Worm (Caenorhabditis elegans) whole organism, late embryonic: ENCODE data around the gene moc-6.
A peak's percentile ranks its signal among the peaks of the same experiment; 100 is the strongest.

Experiments used
- C08G9.2 ChIP-seq: sonication (generic microtip); optimal IDR thresholded peaks from 2 replicates; lab custom pipeline; 2016; ENCODE audit warnings: mild to moderate bottlenecking, missing genetic modification characterization, moderate library complexity, missing compliant biosample characterization
- C38D4.7 ChIP-seq: fragments of 200-800 bp; sonication (Bioruptor generic); optimal IDR thresholded peaks from 2 replicates; lab custom pipeline; 2018; ENCODE audit warnings: mild to moderate bottlenecking, missing genetic modification characterization, moderate library complexity, missing compliant biosample characterization
- K09A11.1 ChIP-seq: sonication (generic microtip); optimal IDR thresholded peaks from 2 replicates; lab custom pipeline; 2017; ENCODE audit warnings: antibody characterized with exemption, mild to moderate bottlenecking, missing genetic modification characterization, missing compliant biosample characterization; ENCODE audit not compliant: insufficient read depth
- T23F11.4 ChIP-seq: fragments of 200-800 bp; sonication (Bioruptor generic); optimal IDR thresholded peaks from 2 replicates; lab custom pipeline; 2018; ENCODE audit warnings: mild to moderate bottlenecking, missing genetic modification characterization, missing compliant biosample characterization
- ahr-1 ChIP-seq: sonication (generic microtip); optimal IDR thresholded peaks from 2 replicates; lab custom pipeline; 2016; ENCODE audit warnings: missing genetic modification characterization, missing compliant biosample characterization
- ama-1 ChIP-seq: fragments of 150-350 bp; optimal IDR thresholded peaks from 2 replicates; lab custom pipeline; 2014
- ceh-19 ChIP-seq: fragments of 200-800 bp; sonication (Bioruptor generic); optimal IDR thresholded peaks from 2 replicates; lab custom pipeline; 2018; ENCODE audit warnings: mild to moderate bottlenecking, missing genetic modification characterization, missing compliant biosample characterization
- ceh-2 ChIP-seq: sonication (generic microtip); optimal IDR thresholded peaks from 2 replicates; lab custom pipeline; 2016; ENCODE audit warnings: missing genotype, missing genetic modification characterization, missing compliant biosample characterization
- ceh-22 ChIP-seq: sonication (generic microtip); optimal IDR thresholded peaks from 2 replicates; lab custom pipeline; 2017; ENCODE audit warnings: missing biosample characterization, missing genetic modification characterization
- ceh-34 ChIP-seq: sonication (generic microtip); optimal IDR thresholded peaks from 2 replicates; lab custom pipeline; 2016; ENCODE audit warnings: mild to moderate bottlenecking, missing genetic modification characterization, missing compliant biosample characterization
- ceh-45 ChIP-seq: fragments of 200-800 bp; sonication (Bioruptor generic); IDR thresholded peaks from 2 replicates; pipeline ENCODE4 v1.3.6; 2022; ENCODE audit warnings: missing genetic modification reagents, missing genetic modification characterization, missing compliant biosample characterization
- ceh-48 ChIP-seq: sonication (generic microtip); optimal IDR thresholded peaks from 2 replicates; lab custom pipeline; 2016; ENCODE audit warnings: missing genetic modification characterization, inconsistent platforms, missing compliant biosample characterization
- ceh-9 ChIP-seq: sonication (generic microtip); optimal IDR thresholded peaks from 2 replicates; lab custom pipeline; 2016; ENCODE audit warnings: mild to moderate bottlenecking, missing genetic modification characterization, inconsistent platforms, missing compliant biosample characterization
- che-1 ChIP-seq: sonication (generic microtip); optimal IDR thresholded peaks from 2 replicates; lab custom pipeline; 2016; ENCODE audit warnings: mild to moderate bottlenecking, missing genetic modification characterization, missing compliant biosample characterization
- dmd-4 ChIP-seq: sonication (generic microtip); optimal IDR thresholded peaks from 2 replicates; lab custom pipeline; 2016; ENCODE audit warnings: borderline replicate concordance, missing genetic modification characterization, missing compliant biosample characterization
- elt-2 ChIP-seq: sonication (generic microtip); optimal IDR thresholded peaks from 2 replicates; lab custom pipeline; 2016; ENCODE audit warnings: missing genetic modification reagents, missing genetic modification characterization, missing compliant biosample characterization
- fax-1 ChIP-seq: sonication (generic microtip); optimal IDR thresholded peaks from 2 replicates; lab custom pipeline; 2016; ENCODE audit warnings: missing genotype, missing genetic modification characterization, missing compliant biosample characterization
- fkh-10 ChIP-seq: fragments of 150-350 bp; optimal IDR thresholded peaks from 2 replicates; lab custom pipeline; 2014; ENCODE audit warnings: missing biosample characterization, missing genetic modification reagents, missing genetic modification characterization
- fkh-6 ChIP-seq: sonication (generic microtip); optimal IDR thresholded peaks from 2 replicates; lab custom pipeline; 2016; ENCODE audit warnings: missing genetic modification characterization, missing compliant biosample characterization
- gmeb-2 ChIP-seq: sonication (generic microtip); optimal IDR thresholded peaks from 2 replicates; lab custom pipeline; 2016; ENCODE audit warnings: missing genetic modification characterization, inconsistent platforms, missing compliant biosample characterization
- hlh-6 ChIP-seq: sonication (generic microtip); optimal IDR thresholded peaks from 2 replicates; lab custom pipeline; 2016; ENCODE audit warnings: missing genotype, missing genetic modification characterization, missing compliant biosample characterization
- mec-3 ChIP-seq: sonication (generic microtip); optimal IDR thresholded peaks from 2 replicates; lab custom pipeline; 2016; ENCODE audit warnings: borderline replicate concordance, missing genetic modification characterization, missing compliant biosample characterization
- nhr-232 ChIP-seq: sonication (generic microtip); optimal IDR thresholded peaks from 2 replicates; lab custom pipeline; 2016; ENCODE audit warnings: missing genetic modification characterization, missing compliant biosample characterization
- npax-4 ChIP-seq: sonication (generic microtip); optimal IDR thresholded peaks from 2 replicates; lab custom pipeline; 2016; ENCODE audit warnings: missing genetic modification characterization, missing compliant biosample characterization
- odd-2 ChIP-seq: sonication (generic microtip); optimal IDR thresholded peaks from 2 replicates; lab custom pipeline; 2017; ENCODE audit warnings: antibody characterized with exemption, mild to moderate bottlenecking, missing genetic modification characterization, missing compliant biosample characterization
- pag-3 ChIP-seq: sonication (generic microtip); optimal IDR thresholded peaks from 2 replicates; lab custom pipeline; 2016; ENCODE audit warnings: missing compliant biosample characterization, missing genetic modification characterization, borderline replicate concordance
- pat-9 ChIP-seq: fragments of 200-800 bp; sonication (Bioruptor generic); optimal IDR thresholded peaks from 2 replicates; lab custom pipeline; 2018; ENCODE audit warnings: mild to moderate bottlenecking, missing genetic modification characterization, moderate library complexity, missing compliant biosample characterization
- pha-2 ChIP-seq: sonication (generic microtip); optimal IDR thresholded peaks from 2 replicates; lab custom pipeline; 2017; ENCODE audit warnings: mild to moderate bottlenecking, missing genetic modification characterization, missing compliant biosample characterization
- pha-4 ChIP-seq: fragments of 150-350 bp; optimal IDR thresholded peaks from 2 replicates; lab custom pipeline; 2018; ENCODE audit warnings: missing biosample characterization, missing genetic modification reagents, missing genetic modification characterization
- pqm-1 ChIP-seq: sonication (generic microtip); optimal IDR thresholded peaks from 2 replicates; lab custom pipeline; 2016; ENCODE audit warnings: missing genetic modification characterization, missing compliant biosample characterization
- pros-1 ChIP-seq: fragments of 150-350 bp; optimal IDR thresholded peaks from 2 replicates; lab custom pipeline; 2014; ENCODE audit warnings: missing biosample characterization, missing genetic modification reagents, missing genetic modification characterization
- ref-2 ChIP-seq: sonication (generic microtip); optimal IDR thresholded peaks from 2 replicates; lab custom pipeline; 2016; ENCODE audit warnings: missing genetic modification characterization, missing compliant biosample characterization
- rnt-1 ChIP-seq: sonication (generic microtip); optimal IDR thresholded peaks from 2 replicates; lab custom pipeline; 2016; ENCODE audit warnings: missing genetic modification characterization, missing compliant biosample characterization
- unc-42 ChIP-seq: sonication (generic microtip); optimal IDR thresholded peaks from 2 replicates; lab custom pipeline; 2016; ENCODE audit warnings: missing genotype, missing genetic modification characterization, missing compliant biosample characterization
- unc-55 ChIP-seq: sonication (generic microtip); optimal IDR thresholded peaks from 2 replicates; lab custom pipeline; 2017; ENCODE audit warnings: missing biosample characterization, missing genetic modification reagents, missing genetic modification characterization
- unc-86 ChIP-seq: sonication (generic microtip); optimal IDR thresholded peaks from 2 replicates; lab custom pipeline; 2016; ENCODE audit warnings: missing genetic modification characterization, missing compliant biosample characterization
- ztf-16 ChIP-seq: sonication (generic microtip); optimal IDR thresholded peaks from 2 replicates; lab custom pipeline; 2017; ENCODE audit warnings: missing genetic modification characterization, missing compliant biosample characterization

Gene moc-6

ce11 chrIII:5162820-5163631 is 32.8 kb upstream of the moc-6 start, which contains the start of gene gars-1:
Gene gars-1, minus strand, starts transcription at chrIII:5163627.
- TF ChIP-seq ceh-22 (no peak), ref-2 (tag; lab: Kevin White, UChicago) (no peak), ceh-48 (tag; lab: Kevin White, UChicago) (no peak), ztf-16 (tag; lab: Kevin White, UChicago) (no peak), unc-55 (GFP tag; lab: Kevin White, UChicago) (peak; percentile 13), unc-42 (tag; lab: Kevin White, UChicago) (peak; percentile 60), elt-2 (tag; lab: Kevin White, UChicago) (peak; percentile 7)

ce11 chrIII:5165211-5165610 is 30.6 kb upstream of the moc-6 start, which contains the start of gene T10F2.2:
Gene T10F2.2, minus strand, starts transcription at chrIII:5165311.
- no peak for TF ChIP-seq T23F11.4 (GFP tag; lab: Kevin White, UChicago)
- TF ChIP-seq pha-4 (tag; lab: Kevin White, UChicago), result no peak
- no peak for TF ChIP-seq fkh-6 (tag; lab: Kevin White, UChicago)
- no peak for TF ChIP-seq ahr-1
- no peak for TF ChIP-seq che-1 (tag; lab: Kevin White, UChicago)
- no peak for TF ChIP-seq ama-1 (lab: Kevin White, UChicago)
- no peak for TF ChIP-seq pha-2 (tag; lab: Kevin White, UChicago)
- TF ChIP-seq gmeb-2 (tag; lab: Kevin White, UChicago), result no peak
- no peak for TF ChIP-seq ceh-19
- TF ChIP-seq rnt-1 (tag; lab: Kevin White, UChicago), result no peak
- TF ChIP-seq mec-3 (tag; lab: Kevin White, UChicago), result no peak
- no peak for TF ChIP-seq pag-3 (tag; lab: Kevin White, UChicago)
- TF ChIP-seq K09A11.1 (tag; lab: Kevin White, UChicago), result no peak
- no peak for TF ChIP-seq pat-9 (tag; lab: Kevin White, UChicago)
- TF ChIP-seq npax-4 (tag; lab: Kevin White, UChicago), result no peak
- TF ChIP-seq dmd-4, result no peak
- TF ChIP-seq unc-42 (tag; lab: Kevin White, UChicago), result no peak
- no peak for TF ChIP-seq ceh-2 (tag; lab: Kevin White, UChicago)
- TF ChIP-seq C08G9.2, result no peak
- TF ChIP-seq, all 69 proteins: peak for 0

- TF ChIP-seq ref-2 (tag; lab: Kevin White, UChicago), result no peak
- TF ChIP-seq fkh-10 (GFP tag; lab: Kevin White, UChicago), result no peak
- TF ChIP-seq ceh-45 (GFP tag; lab: Robert Waterston, UW), result no peak
- TF ChIP-seq C38D4.7 (GFP tag; lab: Kevin White, UChicago), result no peak
- no peak for TF ChIP-seq nhr-232 (tag; lab: Kevin White, UChicago)
- no peak for TF ChIP-seq ztf-16 (tag; lab: Kevin White, UChicago)
- TF ChIP-seq pha-2 (tag; lab: Kevin White, UChicago), result no peak
- no peak for TF ChIP-seq rnt-1 (tag; lab: Kevin White, UChicago)
- TF ChIP-seq pqm-1 (tag; lab: Kevin White, UChicago), result no peak
- TF ChIP-seq fax-1 (tag; lab: Kevin White, UChicago), result no peak
Observed at ce11 chrIII:5165745-5166144, 30.0 kb upstream of the moc-6 start.

- TF ChIP-seq ceh-9 (no peak), gmeb-2 (tag; lab: Kevin White, UChicago) (no peak), che-1 (tag; lab: Kevin White, UChicago) (no peak), ahr-1 (no peak), npax-4 (tag; lab: Kevin White, UChicago) (no peak), hlh-6 (tag; lab: Kevin White, UChicago) (no peak), odd-2 (no peak), pros-1 (tag; lab: Kevin White, UChicago) (no peak), unc-86 (tag; lab: Kevin White, UChicago) (no peak), ceh-34 (no peak)
Observed at ce11 chrIII:5169699-5170098, 26.1 kb upstream of the moc-6 start, which contains the start of gene ulp-1. Gene ulp-1, minus strand, starts transcription at chrIII:5169799.
